Fruit fly (Drosophila melanogaster) whole organism, embryonic: ENCODE data around the gene Tpr2.

ENCODE experiments used
- Ada2b ChIP-seq: fragments of 200-800 bp; sonication (Bioruptor generic); IDR thresholded peaks from 2 replicates; pipeline ENCODE4 v1.3.6; 2022; ENCODE audit warnings: missing biosample characterization, missing genetic modification characterization
- Atf3 ChIP-seq: fragments of 200-800 bp; sonication (Bioruptor generic); optimal IDR thresholded peaks from 3 replicates; lab custom pipeline; 2016; ENCODE audit warnings: missing biosample characterization, missing genetic modification characterization
- B-H1 ChIP-seq: fragments of 200-800 bp; sonication (Bioruptor generic); IDR thresholded peaks from 3 replicates; pipeline ENCODE4 v1.3.6; 2022; ENCODE audit warnings: missing biosample characterization, missing genetic modification characterization
- CG10462 ChIP-seq: fragments of 200-800 bp; sonication (Bioruptor generic); optimal IDR thresholded peaks from 2 replicates; lab custom pipeline; 2016; ENCODE audit warnings: missing biosample characterization, missing genetic modification characterization
- CG12391 ChIP-seq: fragments of 200-800 bp; sonication (Bioruptor generic); optimal IDR thresholded peaks from 3 replicates; lab custom pipeline; 2018; ENCODE audit warnings: missing biosample characterization, mild to moderate bottlenecking, missing genetic modification characterization, moderate library complexity
- CG13424 ChIP-seq: fragments of 200-800 bp; sonication (Bioruptor generic); optimal IDR thresholded peaks from 2 replicates; lab custom pipeline; 2019; ENCODE audit warnings: missing biosample characterization, mild to moderate bottlenecking, missing genetic modification characterization, moderate library complexity
- CG14441 ChIP-seq: fragments of 200-800 bp; sonication (Bioruptor generic); IDR thresholded peaks from 2 replicates; pipeline ENCODE4 v1.3.6; 2022; ENCODE audit warnings: missing biosample characterization, missing genetic modification characterization
- CG14860 ChIP-seq: fragments of 200-800 bp; sonication (Bioruptor generic); IDR thresholded peaks from 3 replicates; pipeline ENCODE4 v1.3.6; 2022; ENCODE audit warnings: missing biosample characterization, missing genetic modification characterization; ENCODE audit not compliant: partially characterized antibody
- CG18262 ChIP-seq: fragments of 200-800 bp; optimal IDR thresholded peaks from 3 replicates; lab custom pipeline; 2019; ENCODE audit warnings: missing biosample characterization, mild to moderate bottlenecking, missing genetic modification characterization, moderate library complexity
- CG2199 ChIP-seq: fragments of 200-800 bp; sonication (Bioruptor generic); IDR thresholded peaks from 3 replicates; pipeline ENCODE4 v1.3.6; 2022; ENCODE audit warnings: missing biosample characterization, missing genetic modification characterization
- CG3407 ChIP-seq: fragments of 200-800 bp; sonication (Bioruptor generic); optimal IDR thresholded peaks from 2 replicates; lab custom pipeline; 2018; ENCODE audit warnings: missing biosample characterization, mild to moderate bottlenecking, missing genetic modification characterization
- CG3726 ChIP-seq: fragments of 200-800 bp; sonication (Bioruptor generic); IDR thresholded peaks from 3 replicates; pipeline ENCODE4, ENCODE4 v1.3.6; 2022; ENCODE audit warnings: missing biosample characterization, missing genetic modification characterization
- CG4360 ChIP-seq: fragments of 200-800 bp; sonication (Bioruptor generic); IDR thresholded peaks from 2 replicates; pipeline ENCODE4 v1.3.6; 2022; ENCODE audit warnings: missing biosample characterization, missing genetic modification characterization
- CG4707 ChIP-seq: fragments of 200-800 bp; sonication (Bioruptor generic); optimal IDR thresholded peaks from 2 replicates; lab custom pipeline; 2018; ENCODE audit warnings: missing biosample characterization, mild to moderate bottlenecking, missing genetic modification characterization, moderate library complexity
- CG5180 ChIP-seq: fragments of 200-800 bp; sonication (Bioruptor generic); optimal IDR thresholded peaks from 3 replicates; lab custom pipeline; 2017; ENCODE audit warnings: missing biosample characterization, missing genetic modification characterization, mild to moderate bottlenecking, moderate library complexity, missing genetic modification reagents
- CG7839 ChIP-seq: fragments of 200-800 bp; sonication (Bioruptor generic); optimal IDR thresholded peaks from 3 replicates; lab custom pipeline; 2018; ENCODE audit warnings: missing biosample characterization, mild to moderate bottlenecking, missing genetic modification characterization, moderate library complexity
- CG8388 ChIP-seq: fragments of 200-800 bp; sonication (Bioruptor generic); optimal IDR thresholded peaks from 2 replicates; lab custom pipeline; 2019; ENCODE audit warnings: missing biosample characterization, mild to moderate bottlenecking, missing genetic modification characterization, moderate library complexity
- CG8478 ChIP-seq: fragments of >200 bp; optimal IDR thresholded peaks from 2 replicates; lab custom pipeline; 2018
- Dek ChIP-seq: fragments of 200-800 bp; sonication (Bioruptor generic); optimal IDR thresholded peaks from 3 replicates; lab custom pipeline; 2019; ENCODE audit warnings: missing biosample characterization, mild to moderate bottlenecking, missing genetic modification characterization, moderate library complexity
- ERR ChIP-seq: fragments of 200-800 bp; sonication (Bioruptor generic); optimal IDR thresholded peaks from 2 replicates; lab custom pipeline; 2016; ENCODE audit warnings: missing biosample characterization, missing genetic modification characterization
- Hey ChIP-seq: fragments of 200-800 bp; sonication (Bioruptor generic); optimal IDR thresholded peaks from 3 replicates; lab custom pipeline; 2018; ENCODE audit warnings: missing biosample characterization, mild to moderate bottlenecking, missing genetic modification characterization
- HmgD ChIP-seq: fragments of 200-800 bp; sonication (Bioruptor generic); optimal IDR thresholded peaks from 3 replicates; lab custom pipeline; 2016; ENCODE audit warnings: missing biosample characterization, missing genetic modification characterization
- Mad ChIP-seq: fragments of 200-800 bp; sonication (Bioruptor generic); optimal IDR thresholded peaks from 2 replicates; lab custom pipeline; 2016; ENCODE audit warnings: missing biosample characterization, missing genetic modification characterization
- Ptx1 ChIP-seq: fragments of 200-800 bp; sonication (Bioruptor generic); IDR thresholded peaks from 2 replicates; pipeline ENCODE4 v1.3.6; 2022; ENCODE audit warnings: missing biosample characterization, missing genetic modification characterization
- Scr ChIP-seq: fragments of 200-800 bp; sonication (Bioruptor generic); IDR thresholded peaks from 2 replicates; pipeline ENCODE4 v1.3.6; 2022; ENCODE audit warnings: missing biosample characterization, missing genetic modification characterization; ENCODE audit not compliant: partially characterized antibody
- Sox102F ChIP-seq: fragments of 200-800 bp; sonication (Bioruptor generic); optimal IDR thresholded peaks from 2 replicates; lab custom pipeline; 2018; ENCODE audit warnings: missing biosample characterization, mild to moderate bottlenecking, missing genetic modification characterization, moderate library complexity
- cato ChIP-seq: fragments of 200-800 bp; sonication (Bioruptor generic); optimal IDR thresholded peaks from 2 replicates; lab custom pipeline; 2016; ENCODE audit warnings: missing biosample characterization, missing genetic modification characterization, borderline replicate concordance
- chinmo ChIP-seq: fragments of 200-800 bp; sonication (Bioruptor generic); IDR thresholded peaks from 4 replicates; pipeline ENCODE4 v1.3.6; 2022; ENCODE audit warnings: missing biosample characterization, missing genetic modification characterization; ENCODE audit not compliant: partially characterized antibody
- chn ChIP-seq: fragments of 200-800 bp; sonication (Bioruptor generic); optimal IDR thresholded peaks from 2 replicates; lab custom pipeline; 2016; ENCODE audit warnings: missing biosample characterization, missing genetic modification characterization
- crol ChIP-seq: fragments of 200-800 bp; sonication (Bioruptor generic); IDR thresholded peaks from 2 replicates; pipeline ENCODE4 v1.3.6; 2022; ENCODE audit warnings: missing biosample characterization, missing genetic modification characterization
- cwo ChIP-seq: fragments of 200-800 bp; sonication (Bioruptor generic); optimal IDR thresholded peaks from 3 replicates; lab custom pipeline; 2017; ENCODE audit warnings: missing biosample characterization, missing genetic modification characterization, mild to moderate bottlenecking, moderate library complexity, missing genetic modification reagents
- dpn ChIP-seq, 2 experiments: fragments of 200-800 bp; sonication (Bioruptor generic); optimal IDR thresholded peaks; 3 replicates each; lab custom pipeline; 2016; ENCODE audit warnings: missing biosample characterization in 2 of 2, missing genetic modification characterization in 2 of 2
- emc ChIP-seq: fragments of 200-800 bp; sonication (Bioruptor generic); optimal IDR thresholded peaks from 2 replicates; lab custom pipeline; 2016; ENCODE audit warnings: missing biosample characterization, missing genetic modification characterization
- eve ChIP-seq, 2 experiments: fragments of >200 bp; optimal IDR thresholded peaks; 2 replicates each; lab custom pipeline; 2017; ENCODE audit warnings: missing biosample characterization in 2 of 2, missing genetic modification characterization in 2 of 2
- exex ChIP-seq: fragments of 200-800 bp; sonication (Bioruptor generic); optimal IDR thresholded peaks from 4 replicates; lab custom pipeline; 2018; ENCODE audit warnings: missing biosample characterization, mild to moderate bottlenecking, missing genetic modification characterization, moderate library complexity
- fd64A ChIP-seq: fragments of 200-800 bp; sonication (Bioruptor generic); optimal IDR thresholded peaks from 3 replicates; lab custom pipeline; 2018; ENCODE audit warnings: missing biosample characterization, mild to moderate bottlenecking, missing genetic modification characterization
- fu2 ChIP-seq: fragments of 200-800 bp; sonication (Bioruptor generic); optimal IDR thresholded peaks from 2 replicates; lab custom pipeline; 2016; ENCODE audit warnings: missing biosample characterization, missing genetic modification characterization
- h ChIP-seq: fragments of >200 bp; optimal IDR thresholded peaks from 2 replicates; lab custom pipeline; 2017
- hth ChIP-seq: fragments of >200 bp; optimal IDR thresholded peaks from 2 replicates; lab custom pipeline; 2017; ENCODE audit warnings: inconsistent platforms
- klu ChIP-seq: fragments of 200-800 bp; sonication (Bioruptor generic); IDR thresholded peaks from 2 replicates; pipeline ENCODE4 v1.3.6; 2022; ENCODE audit warnings: missing biosample characterization, missing genetic modification characterization
- maf-S ChIP-seq: fragments of 200-800 bp; sonication (Bioruptor generic); optimal IDR thresholded peaks from 2 replicates; lab custom pipeline; 2016; ENCODE audit warnings: missing biosample characterization, missing genetic modification characterization
- nmo ChIP-seq: fragments of 200-800 bp; sonication (Bioruptor generic); optimal IDR thresholded peaks from 2 replicates; lab custom pipeline; 2018; ENCODE audit warnings: missing biosample characterization, mild to moderate bottlenecking, missing genetic modification characterization, moderate library complexity
- nom ChIP-seq: fragments of 200-800 bp; sonication (Bioruptor generic); optimal IDR thresholded peaks from 2 replicates; lab custom pipeline; 2017; ENCODE audit warnings: missing biosample characterization, missing genetic modification characterization, mild to moderate bottlenecking, moderate library complexity, missing genetic modification reagents
- odd ChIP-seq: fragments of 200-800 bp; sonication (Bioruptor generic); optimal IDR thresholded peaks from 2 replicates; lab custom pipeline; 2017; ENCODE audit warnings: missing biosample characterization, mild to moderate bottlenecking, missing genetic modification characterization
- otp ChIP-seq: fragments of 200-800 bp; sonication (Bioruptor generic); IDR thresholded peaks from 3 replicates; pipeline ENCODE4, ENCODE4 v1.3.6; 2022; ENCODE audit warnings: missing biosample characterization, missing genetic modification characterization
- phol ChIP-seq: fragments of 200-800 bp; sonication (Bioruptor generic); optimal IDR thresholded peaks from 3 replicates; lab custom pipeline; 2018; ENCODE audit warnings: missing biosample characterization, mild to moderate bottlenecking, missing genetic modification characterization, moderate library complexity
- ro ChIP-seq: fragments of 200-800 bp; sonication (Bioruptor generic); IDR thresholded peaks from 2 replicates; pipeline ENCODE4 v1.3.6; 2022; ENCODE audit warnings: missing biosample characterization, missing genetic modification characterization
- sd ChIP-seq: fragments of 200-800 bp; sonication (Bioruptor generic); optimal IDR thresholded peaks from 3 replicates; lab custom pipeline; 2018; ENCODE audit warnings: missing biosample characterization, mild to moderate bottlenecking, missing genetic modification characterization, moderate library complexity
- sens-2 ChIP-seq: fragments of 200-800 bp; sonication (Bioruptor generic); IDR thresholded peaks from 2 replicates; pipeline ENCODE4 v1.3.6; 2022; ENCODE audit warnings: missing biosample characterization, missing genetic modification characterization
- slou ChIP-seq: fragments of 200-800 bp; sonication (Bioruptor generic); optimal IDR thresholded peaks from 3 replicates; lab custom pipeline; 2016; ENCODE audit warnings: missing biosample characterization, missing genetic modification characterization
- tin ChIP-seq: fragments of 200-800 bp; sonication (Bioruptor generic); optimal IDR thresholded peaks from 3 replicates; lab custom pipeline; 2016; ENCODE audit warnings: missing biosample characterization, missing genetic modification characterization
- zen ChIP-seq: fragments of 200-800 bp; sonication (Bioruptor generic); optimal IDR thresholded peaks from 3 replicates; lab custom pipeline; 2018; ENCODE audit warnings: missing biosample characterization, mild to moderate bottlenecking, missing genetic modification characterization, moderate library complexity

The Tpr2 gene

dm6 chr2L:16526015-16526518, 34.7 kb downstream of the Tpr2 start (continued):
- TF ChIP-seq CG14860 (GFP tag; lab: Robert Waterston, UW), result no peak
- TF ChIP-seq CG3407 (GFP tag; lab: Kevin White, UChicago), result peak; percentile 39
- TF ChIP-seq CG10462, result no peak
- no peak for TF ChIP-seq CG18262 (tag; lab: Kevin White, UChicago)
- peak; percentile 5 for TF ChIP-seq nmo
- no peak for TF ChIP-seq CG12391 (tag; lab: Kevin White, UChicago)
- peak; percentile 57 for TF ChIP-seq fd64A
- peak; percentile 3 for TF ChIP-seq maf-S (GFP tag; lab: Kevin White, UChicago)
- no peak for TF ChIP-seq ERR (GFP tag; lab: Kevin White, UChicago)
- TF ChIP-seq CG8388, result peak; percentile 1
- TF ChIP-seq fu2, result no peak
- peak; percentile 100 for TF ChIP-seq crol (GFP tag; lab: Robert Waterston, UW)
- no peak for TF ChIP-seq CG3726 (GFP tag; lab: Robert Waterston, UW)
- no peak for TF ChIP-seq h (lab: Kevin White, UChicago)
- TF ChIP-seq Atf3 (GFP tag; lab: Kevin White, UChicago), result no peak
- TF ChIP-seq Hey (tag; lab: Kevin White, UChicago), result peak; percentile 48
- TF ChIP-seq eve (GFP tag; optimal IDR thresholded peaks at IDR 0.05; lab: Kevin White, UChicago), result no peak
- TF ChIP-seq chn, result no peak
- TF ChIP-seq nom, result peak; percentile 80
- no peak for TF ChIP-seq emc (GFP tag; lab: Kevin White, UChicago)
- TF ChIP-seq sens-2 (GFP tag; lab: Robert Waterston, UW), result no peak
- TF ChIP-seq slou, result no peak
- TF ChIP-seq odd (GFP tag; lab: Kevin White, UChicago), result peak; percentile 48
- TF ChIP-seq CG4707 (GFP tag; lab: Kevin White, UChicago), result no peak
- no peak for TF ChIP-seq ro (GFP tag; lab: Robert Waterston, UW)
- TF ChIP-seq CG2199 (GFP tag; lab: Robert Waterston, UW), result no peak
- 0 out of 2 replicates have a peak, but pooled peaks have one; percentile 15 for TF ChIP-seq Ada2b
- TF ChIP-seq tin (GFP tag; lab: Kevin White, UChicago), result no peak
- TF ChIP-seq otp, result peak; percentile 54; the same call in 1 of the 3 replicates
- peak; percentile 77 for TF ChIP-seq cwo (GFP tag; lab: Kevin White, UChicago)
- TF ChIP-seq Dek (tag; lab: Kevin White, UChicago), result no peak
- no peak for TF ChIP-seq Scr (GFP tag; lab: Robert Waterston, UW)
- no peak for TF ChIP-seq phol
- TF ChIP-seq CG5180 (GFP tag; lab: Kevin White, UChicago), result no peak
- TF ChIP-seq HmgD (GFP tag; lab: Kevin White, UChicago), result no peak
- TF ChIP-seq CG7839 (tag; lab: Kevin White, UChicago), result no peak
- no peak for TF ChIP-seq Sox102F (GFP tag; lab: Kevin White, UChicago)
- peak; percentile 100 for TF ChIP-seq chinmo (GFP tag; lab: Robert Waterston, UW)
- peak; percentile 97 for TF ChIP-seq CG4360
- TF ChIP-seq sd (tag; lab: Kevin White, UChicago), result peak; percentile 96
- TF ChIP-seq CG14441 (GFP tag; lab: Robert Waterston, UW), result peak; percentile 60
- no peak for TF ChIP-seq dpn (GFP tag; optimal IDR thresholded peaks at IDR 0.05; lab: Kevin White, UChicago)
- TF ChIP-seq CG13424 (tag; lab: Kevin White, UChicago), result no peak
- TF ChIP-seq hth, result no peak
- TF ChIP-seq B-H1, result no peak
- no peak for TF ChIP-seq zen (tag; lab: Kevin White, UChicago)
- no peak for TF ChIP-seq CG8478 (lab: Kevin White, UChicago)
- TF ChIP-seq Ptx1, result 0 out of 2 replicates have a peak, but pooled peaks have one; percentile 21
- TF ChIP-seq Mad (GFP tag; lab: Kevin White, UChicago), result no peak
- peak; percentile 68 for TF ChIP-seq exex (tag; lab: Kevin White, UChicago)
- 0 out of 2 replicates have a peak, but pooled peaks have one; percentile 40 for TF ChIP-seq klu
- TF ChIP-seq cato (GFP tag; lab: Kevin White, UChicago), result no peak
